Worm (Caenorhabditis elegans): ENCODE results near the gene ZK1236.1.

DNA sequence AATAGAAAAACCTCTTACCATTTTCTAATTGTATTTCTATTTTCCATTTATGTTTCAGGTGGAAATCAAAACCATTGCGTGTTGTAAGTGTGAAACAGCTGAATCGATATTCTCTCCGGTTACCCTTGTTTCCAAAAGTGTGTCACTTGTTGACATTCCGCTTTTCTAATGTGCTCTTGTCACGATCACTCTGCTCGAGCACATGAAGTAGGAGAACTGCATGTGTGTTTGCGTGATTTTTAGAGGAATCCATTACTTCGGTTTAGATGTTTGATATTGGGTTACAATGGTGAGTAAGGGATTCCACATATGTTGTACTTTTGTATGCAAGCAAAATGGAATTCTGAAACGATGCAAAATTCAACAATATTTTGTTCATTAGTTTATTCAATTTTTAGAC is 21.4 kb downstream of the ZK1236.1 start:
- TF ChIP-seq him-1 (tag; optimal IDR thresholded peaks at IDR 0.05) (no peak), dao-5 (tag; optimal IDR thresholded peaks at IDR 0.05) (no peak), W03F9.2 (tag; optimal IDR thresholded peaks at IDR 0.05) (no peak)
